Fruit fly (Drosophila melanogaster): ENCODE results near the gene Septin2.

Septin2 gene

dm6 chr3R:20542283-20543144 is 45.6 kb downstream of the Septin2 start (continued):
- TF ChIP-seq Sry-β (GFP tag; optimal IDR thresholded peaks at IDR 0.05): no peak
- TF ChIP-seq Poxn (GFP tag; IDR thresholded peaks at IDR 0.05): no peak
- TF ChIP-seq corto (GFP tag; optimal IDR thresholded peaks at IDR 0.05): no peak
- TF ChIP-seq B-H1 (GFP tag; IDR thresholded peaks at IDR 0.05): no peak; the same call in 2 of the 3 replicates
- no peak for TF ChIP-seq peb (GFP tag; IDR thresholded peaks at IDR 0.05)
- TF ChIP-seq mld (GFP tag; IDR thresholded peaks at IDR 0.05; ENCODE audit: partially characterized antibody): no peak
- peak; percentile 32 for TF ChIP-seq CG9817 (tag; optimal IDR thresholded peaks at IDR 0.05)
- TF ChIP-seq CG17912 (GFP tag; optimal IDR thresholded peaks at IDR 0.05): no peak
- TF ChIP-seq Adf1 (GFP tag; IDR thresholded peaks at IDR 0.05): no peak
- no peak for TF ChIP-seq tll (GFP tag; optimal IDR thresholded peaks at IDR 0.05)
- peak; percentile 42 for TF ChIP-seq CG17568 (GFP tag; optimal IDR thresholded peaks at IDR 0.05)
- TF ChIP-seq Oaz (GFP tag; IDR thresholded peaks at IDR 0.05): no peak
- peak; percentile 51 for TF ChIP-seq CG3407 (GFP tag; optimal IDR thresholded peaks at IDR 0.05)
- TF ChIP-seq slou (GFP tag; optimal IDR thresholded peaks at IDR 0.05): peak; percentile 30
- TF ChIP-seq Gug (GFP tag; IDR thresholded peaks at IDR 0.05): no peak
- peak in 1 of 2 experiments; percentile 4 for TF ChIP-seq Pdp1 (GFP tag; optimal IDR thresholded peaks at IDR 0.05)
- TF ChIP-seq maf-S (GFP tag; optimal IDR thresholded peaks at IDR 0.05): peak; percentile 15
- no peak for TF ChIP-seq btn (GFP tag; optimal IDR thresholded peaks at IDR 0.05)
- peak; percentile 34; the same call in 2 of the 3 replicates for TF ChIP-seq otp (GFP tag; IDR thresholded peaks at IDR 0.05)
- TF ChIP-seq HHEX (GFP tag; optimal IDR thresholded peaks at IDR 0.05): peak; percentile 51
- TF ChIP-seq Doc3 (GFP tag; IDR thresholded peaks at IDR 0.05; ENCODE audit: partially characterized antibody): no peak
- TF ChIP-seq CG17385 (GFP tag; optimal IDR thresholded peaks at IDR 0.05): peak; percentile 11
- no peak for TF ChIP-seq Ptx1 (GFP tag; IDR thresholded peaks at IDR 0.05)
- TF ChIP-seq kah (GFP tag; optimal IDR thresholded peaks at IDR 0.05): peak; percentile 56
- TF ChIP-seq Dbx (GFP tag; IDR thresholded peaks at IDR 0.05): no peak
- no peak for TF ChIP-seq Abd-B (GFP tag; optimal IDR thresholded peaks at IDR 0.05)
- peak; percentile 41 for TF ChIP-seq CG12219 (GFP tag; optimal IDR thresholded peaks at IDR 0.05)
- TF ChIP-seq CG15269 (tag; optimal IDR thresholded peaks at IDR 0.05): no peak
- peak; percentile 3 for TF ChIP-seq grau (tag; optimal IDR thresholded peaks at IDR 0.05)
- no peak for TF ChIP-seq CG12104 (GFP tag; optimal IDR thresholded peaks at IDR 0.05)
- TF ChIP-seq Sox100B (GFP tag; optimal IDR thresholded peaks at IDR 0.05): peak; percentile 77
- peak; percentile 21 for TF ChIP-seq disco-r (GFP tag; optimal IDR thresholded peaks at IDR 0.05)
- TF ChIP-seq CG31441 (GFP tag; IDR thresholded peaks at IDR 0.05): no peak; the same call in 1 of the 2 replicates
- TF ChIP-seq CG3726 (GFP tag; IDR thresholded peaks at IDR 0.05): no peak
- TF ChIP-seq CG13123 (GFP tag; optimal IDR thresholded peaks at IDR 0.05): peak; percentile 38
- no peak for TF ChIP-seq sisA (GFP tag; IDR thresholded peaks at IDR 0.05)
- TF ChIP-seq E2f1 (GFP tag; IDR thresholded peaks at IDR 0.05): no peak
- no peak for TF ChIP-seq CG7963 (GFP tag; IDR thresholded peaks at IDR 0.05; ENCODE audit: partially characterized antibody)
- peak; percentile 33 for TF ChIP-seq CG18619 (GFP tag; optimal IDR thresholded peaks at IDR 0.05)
- no peak for TF ChIP-seq CG11247 (GFP tag; IDR thresholded peaks at IDR 0.05)
- no peak for TF ChIP-seq CG6654 (GFP tag; optimal IDR thresholded peaks at IDR 0.05)
- TF ChIP-seq nerfin-2 (GFP tag; IDR thresholded peaks at IDR 0.05; ENCODE audit: partially characterized antibody): no peak
- TF ChIP-seq bowl (GFP tag; IDR thresholded peaks at IDR 0.05): no peak
- TF ChIP-seq gsb (GFP tag; IDR thresholded peaks at IDR 0.05): no peak
- TF ChIP-seq NFAT (GFP tag; IDR thresholded peaks at IDR 0.05): no peak
- TF ChIP-seq Ets65A (GFP tag): no peak
- peak; percentile 11 for TF ChIP-seq cwo (GFP tag; optimal IDR thresholded peaks at IDR 0.05)
- TF ChIP-seq hbn (GFP tag; IDR thresholded peaks at IDR 0.05; ENCODE audit: partially characterized antibody): no peak
- TF ChIP-seq Bgb (GFP tag; IDR thresholded peaks at IDR 0.05; ENCODE audit: partially characterized antibody): no peak
